Fruit fly (Drosophila melanogaster): ENCODE measurements around the gene CG17065.

Gene CG17065

DNA sequence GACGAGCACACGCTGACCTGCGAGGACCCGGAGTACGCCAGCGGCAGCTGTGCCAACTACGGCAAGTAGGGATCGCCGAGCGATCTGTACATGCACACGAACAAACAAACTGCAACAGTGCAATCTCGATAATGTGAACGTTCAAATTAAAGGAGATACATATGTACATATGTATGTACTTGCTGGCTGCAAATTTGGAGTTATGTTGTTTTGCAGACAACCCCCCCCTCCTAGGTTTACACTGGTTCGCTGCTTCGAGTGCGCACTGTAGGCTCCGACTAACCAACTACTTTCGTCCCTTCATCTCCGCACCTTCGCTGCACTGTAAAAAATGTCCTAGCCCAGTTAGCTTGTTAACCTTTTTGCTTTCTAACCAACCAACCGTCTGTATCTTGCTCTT, 9.3 kb downstream of the CG17065 start (continued):
- TF ChIP-seq Met (GFP tag; optimal IDR thresholded peaks at IDR 0.05) (no peak), Smox (GFP tag; optimal IDR thresholded peaks at IDR 0.05) (no peak), Gug (GFP tag; IDR thresholded peaks at IDR 0.05) (no peak), fkh (GFP tag; optimal IDR thresholded peaks at IDR 0.05) (no peak), CG15336 (GFP tag; IDR thresholded peaks at IDR 0.05) (0 out of 2 replicates have a peak, but pooled peaks have one; percentile 28), Eip78C (GFP tag) (peak; percentile 43), Sox15 (GFP tag; optimal IDR thresholded peaks at IDR 0.05) (no peak), CG8119 (GFP tag; IDR thresholded peaks at IDR 0.05) (peak; percentile 50; the same call in 1 of the 3 replicates), CG7368 (GFP tag; optimal IDR thresholded peaks at IDR 0.05) (no peak), CG9139 (GFP tag; optimal IDR thresholded peaks at IDR 0.05) (no peak), CG3032 (tag; optimal IDR thresholded peaks at IDR 0.05) (peak; percentile 27), CG8319 (GFP tag; optimal IDR thresholded peaks at IDR 0.05) (peak; percentile 12), CG6163 (GFP tag; IDR thresholded peaks at IDR 0.05) (peak; percentile 69)

DNA sequence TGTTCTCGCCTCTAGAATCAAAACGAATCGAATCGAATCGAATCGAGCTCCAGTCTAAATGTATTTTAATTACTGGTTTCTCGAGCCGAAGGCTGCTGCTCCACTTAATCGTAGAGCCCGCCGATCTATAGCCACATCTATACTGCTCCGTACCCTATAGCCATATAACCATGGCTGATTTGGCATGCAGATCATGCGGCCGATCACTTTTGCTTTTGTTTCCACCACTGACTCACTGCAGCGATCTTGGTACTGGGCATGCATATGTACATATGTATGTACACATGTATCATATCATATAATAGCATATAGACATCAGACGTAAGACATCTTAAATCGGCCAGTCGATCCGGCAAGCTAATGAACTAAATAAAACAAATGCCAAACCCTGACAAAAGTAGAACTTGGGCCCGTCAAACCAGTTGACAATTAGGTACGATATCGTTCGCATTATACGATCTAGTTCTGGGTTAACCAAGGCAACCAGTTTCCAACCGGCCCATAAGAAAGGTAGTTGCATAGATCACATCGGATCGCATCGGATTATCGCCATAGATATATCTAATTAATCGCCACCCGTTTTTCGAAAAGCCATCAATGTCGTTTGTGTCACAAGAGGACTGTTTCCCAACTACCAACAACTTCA, 11.7 kb downstream of the CG17065 start:
- no peak for TF ChIP-seq CG3032 (tag; optimal IDR thresholded peaks at IDR 0.05)
- TF ChIP-seq svp (GFP tag) = no peak
- TF ChIP-seq Gug (GFP tag; IDR thresholded peaks at IDR 0.05) = no peak
- no peak for TF ChIP-seq esn (GFP tag; optimal IDR thresholded peaks at IDR 0.05)
- TF ChIP-seq cyc (GFP tag; optimal IDR thresholded peaks at IDR 0.05) = no peak
- TF ChIP-seq Sox102F (GFP tag; optimal IDR thresholded peaks at IDR 0.05) = no peak
- TF ChIP-seq CG3919 (GFP tag; optimal IDR thresholded peaks at IDR 0.05) = no peak
- no peak for TF ChIP-seq CG6854 (GFP tag; optimal IDR thresholded peaks at IDR 0.05)
- TF ChIP-seq Eip93F (GFP tag; optimal IDR thresholded peaks at IDR 0.05) = no peak
- no peak for TF ChIP-seq Met (GFP tag; optimal IDR thresholded peaks at IDR 0.05)
- TF ChIP-seq net (GFP tag; optimal IDR thresholded peaks at IDR 0.05) = no peak
- TF ChIP-seq Sox15 (GFP tag; optimal IDR thresholded peaks at IDR 0.05) = no peak

DNA sequence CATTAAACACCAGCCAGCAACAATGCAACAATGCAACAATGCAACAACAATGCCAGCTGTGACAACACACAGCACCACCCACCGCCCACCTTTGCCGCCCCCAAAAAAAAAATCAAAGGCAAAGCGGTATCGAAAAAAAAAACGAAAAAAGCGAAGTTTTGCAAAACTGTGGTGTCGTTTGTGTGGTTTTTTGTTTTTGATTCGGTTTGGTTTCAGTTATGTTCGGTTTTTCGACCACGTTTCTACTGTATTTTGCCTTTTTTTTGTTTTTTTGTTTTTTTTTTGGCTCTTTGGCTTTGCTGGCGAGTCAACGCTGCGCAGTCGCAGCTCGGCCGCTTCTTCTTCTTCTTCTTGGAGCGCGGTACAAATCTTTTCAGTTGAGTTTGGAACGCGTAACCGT, 12.7 kb downstream of the CG17065 start, which contains the start of gene Peritrophin-A:
Gene Peritrophin-A, plus strand, starts transcription at position 370 of the 400 bp plus-strand sequence.
- no peak for TF ChIP-seq CG7368 (GFP tag; optimal IDR thresholded peaks at IDR 0.05)
- TF ChIP-seq Ets21C (GFP tag; optimal IDR thresholded peaks at IDR 0.05) = no peak
- TF ChIP-seq pdm3 (GFP tag; optimal IDR thresholded peaks at IDR 0.05) = peak; percentile 29
- no peak for TF ChIP-seq svp (GFP tag)
- TF ChIP-seq Gug (GFP tag; IDR thresholded peaks at IDR 0.05) = 0 out of 2 replicates have a peak, but pooled peaks have one; percentile 14
- no peak for TF ChIP-seq CG11902 (GFP tag; optimal IDR thresholded peaks at IDR 0.05)
- no peak for TF ChIP-seq CG31627 (GFP tag; optimal IDR thresholded peaks at IDR 0.05)
- TF ChIP-seq CG8319 (GFP tag; optimal IDR thresholded peaks at IDR 0.05) = peak; percentile 11
- TF ChIP-seq Hr4 (GFP tag; optimal IDR thresholded peaks at IDR 0.05) = no peak
- TF ChIP-seq CG8119 (GFP tag; IDR thresholded peaks at IDR 0.05) = peak; percentile 78
- TF ChIP-seq CG1621 (tag; optimal IDR thresholded peaks at IDR 0.05) = no peak
- TF ChIP-seq net (GFP tag; optimal IDR thresholded peaks at IDR 0.05) = peak; percentile 41
- TF ChIP-seq Hr39 (GFP tag; optimal IDR thresholded peaks at IDR 0.05) = no peak
- peak; percentile 39 for TF ChIP-seq Sox102F (GFP tag; optimal IDR thresholded peaks at IDR 0.05)
- TF ChIP-seq eg (GFP tag; IDR thresholded peaks at IDR 0.05) = peak; percentile 86
- peak; percentile 50 for TF ChIP-seq Eip78C (GFP tag)
- TF ChIP-seq fd85E (GFP tag; optimal IDR thresholded peaks at IDR 0.05) = no peak
- TF ChIP-seq Lpt (GFP tag; optimal IDR thresholded peaks at IDR 0.05) = peak; percentile 27
- peak; percentile 10 for TF ChIP-seq Eip75B (GFP tag; optimal IDR thresholded peaks at IDR 0.05)
- peak; percentile 14 for TF ChIP-seq CG8632 (GFP tag; optimal IDR thresholded peaks at IDR 0.05)
- TF ChIP-seq OdsH (GFP tag; optimal IDR thresholded peaks at IDR 0.05) = no peak
- peak; percentile 82 for TF ChIP-seq CG6276 (GFP tag; optimal IDR thresholded peaks at IDR 0.05)
- TF ChIP-seq CG6854 (GFP tag; optimal IDR thresholded peaks at IDR 0.05) = peak; percentile 67
- TF ChIP-seq achi (GFP tag; optimal IDR thresholded peaks at IDR 0.05) = peak; percentile 17
- peak; percentile 53; the same call in 2 of the 3 replicates for TF ChIP-seq CG6163 (GFP tag; IDR thresholded peaks at IDR 0.05)
- peak; percentile 9; the same call in 1 of the 2 replicates for TF ChIP-seq CG11294 (GFP tag; IDR thresholded peaks at IDR 0.05)
- TF ChIP-seq CG15336 (GFP tag; IDR thresholded peaks at IDR 0.05) = peak; percentile 79
- TF ChIP-seq fkh (GFP tag; optimal IDR thresholded peaks at IDR 0.05) = no peak
- TF ChIP-seq Met (GFP tag; optimal IDR thresholded peaks at IDR 0.05) = peak; percentile 35
- peak; percentile 28 for TF ChIP-seq CG34406 (GFP tag; optimal IDR thresholded peaks at IDR 0.05)
- peak; percentile 38 for TF ChIP-seq topi (GFP tag; optimal IDR thresholded peaks at IDR 0.05)
- peak; percentile 16 for TF ChIP-seq lz (GFP tag; optimal IDR thresholded peaks at IDR 0.05)
- no peak for TF ChIP-seq Hr38 (GFP tag; optimal IDR thresholded peaks at IDR 0.05)
- peak; percentile 3 for TF ChIP-seq CG16779 (tag; optimal IDR thresholded peaks at IDR 0.05)
- TF ChIP-seq acj6 (GFP tag; optimal IDR thresholded peaks at IDR 0.05) = no peak
- peak; percentile 22 for TF ChIP-seq CG3919 (GFP tag; optimal IDR thresholded peaks at IDR 0.05)
- TF ChIP-seq fd59A (GFP tag; optimal IDR thresholded peaks at IDR 0.05) = no peak
- peak; percentile 27 for TF ChIP-seq dsx (GFP tag; optimal IDR thresholded peaks at IDR 0.05; ENCODE audit: poor library complexity, severe bottlenecking)
- TF ChIP-seq CG6792 (GFP tag; optimal IDR thresholded peaks at IDR 0.05) = peak; percentile 15
